Worm (Caenorhabditis elegans): ENCODE measurements around the gene ZC262.2.

ZC262.2 gene

DNA sequence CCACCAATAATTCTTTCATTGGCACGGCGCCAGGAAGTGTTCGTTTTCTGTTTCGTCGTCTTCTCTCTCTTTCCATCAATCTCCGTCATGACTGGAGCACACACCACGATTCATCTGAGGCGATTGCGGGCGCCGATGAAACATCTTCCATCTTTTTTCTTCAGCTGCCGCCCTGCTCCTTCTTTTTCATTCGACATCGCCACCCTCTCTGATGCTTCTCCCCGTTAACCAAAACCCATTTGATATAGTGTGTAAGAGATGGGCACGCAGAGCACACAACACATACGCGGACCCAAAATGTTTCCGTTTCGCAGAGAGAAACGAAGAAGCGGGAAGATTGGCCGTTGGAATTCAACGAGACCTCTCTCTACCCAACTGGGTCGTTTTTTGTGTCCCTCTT is 44.3 kb upstream of the ZC262.2 start (continued):
- peak; percentile 21 for TF ChIP-seq unc-130 (tag; optimal IDR thresholded peaks at IDR 0.05)
- TF ChIP-seq nhr-237 (tag; optimal IDR thresholded peaks at IDR 0.05), result no peak
- TF ChIP-seq nhr-11 (tag; optimal IDR thresholded peaks at IDR 0.05), result no peak
- no peak for TF ChIP-seq mef-2 (tag; optimal IDR thresholded peaks at IDR 0.05)
- TF ChIP-seq unc-62 (GFP tag; optimal IDR thresholded peaks at IDR 0.05), result no peak
- TF ChIP-seq unc-86 (tag; optimal IDR thresholded peaks at IDR 0.05), result no peak
- TF ChIP-seq swsn-7 (tag; optimal IDR thresholded peaks at IDR 0.05), result peak; percentile 26
- no peak for TF ChIP-seq nhr-12 (tag; optimal IDR thresholded peaks at IDR 0.05)
- peak; percentile 20; the same call in 1 of the 2 replicates for TF ChIP-seq nhr-19 (GFP tag; conservative IDR thresholded peaks at IDR 0.05)
- no peak for TF ChIP-seq ces-1 (GFP tag; optimal IDR thresholded peaks at IDR 0.05)
- TF ChIP-seq ets-5 (GFP tag; IDR thresholded peaks at IDR 0.05), result no peak
- peak; percentile 60 for TF ChIP-seq nhr-71 (tag; optimal IDR thresholded peaks at IDR 0.05)
- no peak for TF ChIP-seq nhr-85 (tag)
- TF ChIP-seq ztf-11 (tag; optimal IDR thresholded peaks at IDR 0.05), result peak in 1 of 2 experiments; percentile 35
- TF ChIP-seq mdl-1 (tag; optimal IDR thresholded peaks at IDR 0.05), result no peak
- peak in 1 of 2 experiments; percentile 5 for TF ChIP-seq efl-1 (optimal IDR thresholded peaks at IDR 0.05)
- TF ChIP-seq efl-1 (GFP tag; optimal IDR thresholded peaks at IDR 0.05 in 1 of 2), result peak in 1 of 2 experiments; percentile 21
- no peak for TF ChIP-seq alr-1 (tag; optimal IDR thresholded peaks at IDR 0.05; ENCODE audit: borderline replicate concordance)
- TF ChIP-seq nhr-76 (tag; optimal IDR thresholded peaks at IDR 0.05), result no peak
- no peak for TF ChIP-seq egl-27 (tag; optimal IDR thresholded peaks at IDR 0.05)
- TF ChIP-seq nhr-77 (tag; optimal IDR thresholded peaks at IDR 0.05), result no peak
- TF ChIP-seq tlp-1 (tag; optimal IDR thresholded peaks at IDR 0.05), result no peak
- peak; percentile 0 for TF ChIP-seq fkh-10 (GFP tag; optimal IDR thresholded peaks at IDR 0.05)
- TF ChIP-seq snpc-4 (tag; optimal IDR thresholded peaks at IDR 0.05), result no peak
- peak in 1 of 3 experiments; percentile 6 for TF ChIP-seq dpl-1 (GFP tag; optimal IDR thresholded peaks at IDR 0.05)
- peak; percentile 29 for TF ChIP-seq snu-23 (GFP tag; optimal IDR thresholded peaks at IDR 0.05)
- TF ChIP-seq ztf-4 (tag; optimal IDR thresholded peaks at IDR 0.05), result no peak
- peak; percentile 55 for TF ChIP-seq dsc-1 (tag; optimal IDR thresholded peaks at IDR 0.05)
- no peak for TF ChIP-seq ceh-90 (tag; optimal IDR thresholded peaks at IDR 0.05)

ce11 chrIII:8289181-8289580 is 42.7 kb upstream of the ZC262.2 start:
- no peak for TF ChIP-seq lin-39 (tag; optimal IDR thresholded peaks at IDR 0.05)
- TF ChIP-seq zip-4 (GFP tag; optimal IDR thresholded peaks at IDR 0.05), result no peak
- peak; percentile 36 for TF ChIP-seq blmp-1 (tag; optimal IDR thresholded peaks at IDR 0.05)
- TF ChIP-seq ets-5 (GFP tag; IDR thresholded peaks at IDR 0.05), result no peak
- no peak for TF ChIP-seq nhr-19 (GFP tag; conservative IDR thresholded peaks at IDR 0.05)
- no peak for TF ChIP-seq grh-1 (GFP tag; IDR thresholded peaks at IDR 0.05)
- TF ChIP-seq nhr-90 (tag; optimal IDR thresholded peaks at IDR 0.05; ENCODE audit: poor library complexity), result no peak
- TF ChIP-seq ces-1 (GFP tag; optimal IDR thresholded peaks at IDR 0.05), result no peak
- no peak for TF ChIP-seq mef-2 (tag; optimal IDR thresholded peaks at IDR 0.05)
- TF ChIP-seq nhr-77 (tag; optimal IDR thresholded peaks at IDR 0.05), result no peak
- no peak for TF ChIP-seq nhr-47 (tag; optimal IDR thresholded peaks at IDR 0.05)
- TF ChIP-seq efl-1 (optimal IDR thresholded peaks at IDR 0.05), result no peak
- TF ChIP-seq efl-1 (GFP tag; optimal IDR thresholded peaks at IDR 0.05 in 1 of 2), result no peak
- no peak for TF ChIP-seq ceh-8 (GFP tag; optimal IDR thresholded peaks at IDR 0.05)
- TF ChIP-seq aha-1 (tag; optimal IDR thresholded peaks at IDR 0.05), result no peak
- TF ChIP-seq lsy-2 (tag; optimal IDR thresholded peaks at IDR 0.05), result no peak
- peak; percentile 29 for TF ChIP-seq dsc-1 (tag; optimal IDR thresholded peaks at IDR 0.05)
- no peak for TF ChIP-seq nhr-11 (tag; optimal IDR thresholded peaks at IDR 0.05)
- no peak for TF ChIP-seq zag-1 (tag; optimal IDR thresholded peaks at IDR 0.05)

DNA sequence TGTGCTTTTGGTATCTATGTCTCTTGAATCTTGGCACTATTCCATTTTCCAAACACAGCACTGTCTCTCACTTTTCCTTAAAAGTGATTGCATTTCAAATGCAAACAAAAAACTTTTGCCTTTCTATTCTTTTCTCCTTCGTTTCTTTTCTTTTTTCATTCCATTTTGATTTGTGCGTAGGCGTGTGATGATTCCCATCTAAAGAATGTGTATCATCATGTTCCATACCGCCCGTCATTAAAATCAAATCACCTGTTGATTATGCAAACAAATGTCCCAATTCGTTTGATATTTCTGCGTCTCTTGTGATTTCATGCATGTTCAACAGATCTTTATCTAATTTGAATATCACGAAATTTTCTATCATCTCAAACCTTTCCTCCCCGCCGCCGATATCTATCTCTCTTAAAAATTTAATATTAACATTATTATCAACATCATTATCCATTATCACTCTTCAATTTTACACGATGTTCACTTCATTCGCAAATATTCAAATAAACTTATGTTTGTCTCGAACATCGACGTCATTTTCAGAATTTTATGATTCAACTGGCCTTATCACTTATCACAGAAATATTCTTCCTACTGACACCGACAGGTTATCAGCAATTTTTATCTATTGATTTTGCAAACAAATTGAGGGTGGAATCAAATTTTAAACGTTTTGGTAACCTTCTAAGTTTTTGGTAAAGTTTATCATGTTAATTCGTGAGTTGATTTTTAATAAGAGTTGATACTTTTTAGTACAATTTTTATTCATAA is 40.4 kb upstream of the ZC262.2 start:
- TF ChIP-seq pax-3 (tag; optimal IDR thresholded peaks at IDR 0.05) (no peak), swsn-7 (tag; optimal IDR thresholded peaks at IDR 0.05) (no peak), ceh-8 (GFP tag; optimal IDR thresholded peaks at IDR 0.05) (no peak), blmp-1 (tag; optimal IDR thresholded peaks at IDR 0.05) (peak; percentile 84), skn-1 (tag; optimal IDR thresholded peaks at IDR 0.05) (no peak), nhr-12 (tag; optimal IDR thresholded peaks at IDR 0.05) (no peak), lin-39 (tag; optimal IDR thresholded peaks at IDR 0.05) (no peak), nhr-11 (tag; optimal IDR thresholded peaks at IDR 0.05) (no peak), aly-2 (tag; optimal IDR thresholded peaks at IDR 0.05) (no peak), nhr-28 (tag; optimal IDR thresholded peaks at IDR 0.05) (no peak), irx-1 (tag; optimal IDR thresholded peaks at IDR 0.05) (no peak), jun-1 (tag; optimal IDR thresholded peaks at IDR 0.05) (peak; percentile 23), dpl-1 (GFP tag; optimal IDR thresholded peaks at IDR 0.05) (no peak), mab-9 (GFP tag; IDR thresholded peaks at IDR 0.05) (no peak), fkh-10 (GFP tag; optimal IDR thresholded peaks at IDR 0.05) (no peak), ztf-4 (tag; optimal IDR thresholded peaks at IDR 0.05) (no peak), elt-2 (tag; optimal IDR thresholded peaks at IDR 0.05) (peak; percentile 85), pqm-1 (tag; optimal IDR thresholded peaks at IDR 0.05) (peak; percentile 83), lin-14 (GFP tag; optimal IDR thresholded peaks at IDR 0.05) (peak; percentile 12)

All from whole organism, L1 larva.